Fruit fly (Drosophila melanogaster): ENCODE data around the gene CG13082.
A peak's percentile ranks its signal among the peaks of the same experiment; 100 is the strongest.

The CG13082 gene

dm6 chr2L:19577187-19577765 lies 39.1 kb downstream of the CG13082 start, which contains the start of the genes spi and msb1l (continued):
- TF ChIP-seq wdn (GFP tag; IDR thresholded peaks at IDR 0.05): no peak
- no peak for TF ChIP-seq HmgD (GFP tag; optimal IDR thresholded peaks at IDR 0.05)
- peak; percentile 79 for TF ChIP-seq CG3847 (GFP tag; IDR thresholded peaks at IDR 0.05)
- no peak for TF ChIP-seq emc (GFP tag; optimal IDR thresholded peaks at IDR 0.05)
- peak; percentile 42 for TF ChIP-seq CG2116 (GFP tag; optimal IDR thresholded peaks at IDR 0.05)
- TF ChIP-seq CG31441 (GFP tag; IDR thresholded peaks at IDR 0.05): peak; percentile 57; the same call in 1 of the 2 replicates
- no peak for TF ChIP-seq pb (GFP tag; optimal IDR thresholded peaks at IDR 0.05)
- no peak for TF ChIP-seq CG2889 (GFP tag; IDR thresholded peaks at IDR 0.05)
- TF ChIP-seq CG32772 (GFP tag; IDR thresholded peaks at IDR 0.05): peak; percentile 52
- peak; percentile 82 for TF ChIP-seq sens (GFP tag)
- no peak for TF ChIP-seq CG7928 (GFP tag; optimal IDR thresholded peaks at IDR 0.05)
- TF ChIP-seq CG10565 (GFP tag; optimal IDR thresholded peaks at IDR 0.05): no peak
- peak; percentile 19; the same call in 1 of the 2 replicates for TF ChIP-seq CG10366 (GFP tag; IDR thresholded peaks at IDR 0.05)
- TF ChIP-seq E2f2 (GFP tag; IDR thresholded peaks at IDR 0.05): peak; percentile 78
- no peak for TF ChIP-seq jumu (GFP tag; optimal IDR thresholded peaks at IDR 0.05)
- no peak for TF ChIP-seq CG7987 (GFP tag; optimal IDR thresholded peaks at IDR 0.05)
- TF ChIP-seq CG13775 (GFP tag; optimal IDR thresholded peaks at IDR 0.05): peak; percentile 36
- no peak for TF ChIP-seq sr (GFP tag; IDR thresholded peaks at IDR 0.05)
- TF ChIP-seq zfh2 (GFP tag; optimal IDR thresholded peaks at IDR 0.05): peak; percentile 59
- peak; percentile 52; the same call in 1 of the 3 replicates for TF ChIP-seq jigr1 (GFP tag; IDR thresholded peaks at IDR 0.05)
- TF ChIP-seq gsb (GFP tag; IDR thresholded peaks at IDR 0.05): no peak
- no peak for TF ChIP-seq dati (GFP tag; IDR thresholded peaks at IDR 0.05)
- TF ChIP-seq ATbp (GFP tag; optimal IDR thresholded peaks at IDR 0.05): no peak
- peak; percentile 4 for TF ChIP-seq HHEX (GFP tag; optimal IDR thresholded peaks at IDR 0.05)
- TF ChIP-seq CG4820 (GFP tag; optimal IDR thresholded peaks at IDR 0.05): peak; percentile 46
- TF ChIP-seq HmgZ (tag; optimal IDR thresholded peaks at IDR 0.05): peak; percentile 15
- TF ChIP-seq CG15601 (tag; optimal IDR thresholded peaks at IDR 0.05): peak; percentile 42
- TF ChIP-seq Dip3 (GFP tag; optimal IDR thresholded peaks at IDR 0.05): no peak
- TF ChIP-seq CG13894 (tag; optimal IDR thresholded peaks at IDR 0.05): peak; percentile 44
- no peak for TF ChIP-seq CG11696 (GFP tag; IDR thresholded peaks at IDR 0.05)
- TF ChIP-seq vnd (GFP tag; IDR thresholded peaks at IDR 0.05; ENCODE audit: partially characterized antibody): peak; percentile 45; the same call in 1 of the 3 replicates
- no peak for TF ChIP-seq CG11723 (GFP tag; optimal IDR thresholded peaks at IDR 0.05)
- TF ChIP-seq abd-A (tag; optimal IDR thresholded peaks at IDR 0.05): no peak
- TF ChIP-seq CrebB (tag; optimal IDR thresholded peaks at IDR 0.05): no peak
- peak; percentile 55 for TF ChIP-seq lab (GFP tag; optimal IDR thresholded peaks at IDR 0.05)
- TF ChIP-seq D19A (tag; optimal IDR thresholded peaks at IDR 0.05): peak; percentile 37
- TF ChIP-seq CG18476 (GFP tag; optimal IDR thresholded peaks at IDR 0.05): no peak
- TF ChIP-seq CG8388 (GFP tag; optimal IDR thresholded peaks at IDR 0.05): peak; percentile 8
- TF ChIP-seq cad (GFP tag; optimal IDR thresholded peaks at IDR 0.05): no peak
- TF ChIP-seq so (GFP tag; IDR thresholded peaks at IDR 0.05): no peak
- no peak for TF ChIP-seq kah (GFP tag; optimal IDR thresholded peaks at IDR 0.05)
- peak; percentile 42 for TF ChIP-seq HLH54F (GFP tag; optimal IDR thresholded peaks at IDR 0.05)
- TF ChIP-seq dysf (GFP tag; IDR thresholded peaks at IDR 0.05): no peak; the same call in 2 of the 3 replicates
- no peak for TF ChIP-seq lbe (GFP tag; optimal IDR thresholded peaks at IDR 0.05)
- peak; percentile 54 for TF ChIP-seq Chrac-16 (GFP tag; optimal IDR thresholded peaks at IDR 0.05)
- TF ChIP-seq slou (GFP tag; optimal IDR thresholded peaks at IDR 0.05): peak; percentile 45
- peak; percentile 66 for TF ChIP-seq CG2712 (tag; optimal IDR thresholded peaks at IDR 0.05)
- TF ChIP-seq repo (GFP tag; optimal IDR thresholded peaks at IDR 0.05): no peak
- no peak for TF ChIP-seq CG31365 (tag; optimal IDR thresholded peaks at IDR 0.05)
- peak; percentile 15; the same call in 1 of the 3 replicates for TF ChIP-seq CG7357 (GFP tag; IDR thresholded peaks at IDR 0.05)
- TF ChIP-seq Bdp1 (GFP tag; optimal IDR thresholded peaks at IDR 0.05): no peak
